Worm (Caenorhabditis elegans) whole organism, late embryonic: Measurements from ENCODE around the gene mcm-10.

Source experiments
- C08G9.2 ChIP-seq: sonication (generic microtip); optimal IDR thresholded peaks from 2 replicates; lab custom pipeline; 2016; ENCODE audit warnings: mild to moderate bottlenecking, missing genetic modification characterization, moderate library complexity, missing compliant biosample characterization
- F13H6.1 ChIP-seq: sonication (generic microtip); optimal IDR thresholded peaks from 2 replicates; lab custom pipeline; 2016; ENCODE audit warnings: missing genetic modification characterization, missing compliant biosample characterization
- K09A11.1 ChIP-seq: sonication (generic microtip); optimal IDR thresholded peaks from 2 replicates; lab custom pipeline; 2017; ENCODE audit warnings: antibody characterized with exemption, mild to moderate bottlenecking, missing genetic modification characterization, missing compliant biosample characterization; ENCODE audit not compliant: insufficient read depth
- Y22D7AL.16 ChIP-seq: sonication (generic microtip); optimal IDR thresholded peaks from 2 replicates; lab custom pipeline; 2016; ENCODE audit warnings: missing genetic modification characterization, missing compliant biosample characterization
- ama-1 ChIP-seq: fragments of 150-350 bp; optimal IDR thresholded peaks from 2 replicates; lab custom pipeline; 2014
- ceh-14 ChIP-seq: sonication (generic microtip); optimal IDR thresholded peaks from 2 replicates; lab custom pipeline; 2016; ENCODE audit warnings: missing genotype, missing genetic modification characterization, missing compliant biosample characterization
- ceh-2 ChIP-seq: sonication (generic microtip); optimal IDR thresholded peaks from 2 replicates; lab custom pipeline; 2016; ENCODE audit warnings: missing genotype, missing genetic modification characterization, missing compliant biosample characterization
- ceh-22 ChIP-seq: sonication (generic microtip); optimal IDR thresholded peaks from 2 replicates; lab custom pipeline; 2017; ENCODE audit warnings: missing biosample characterization, missing genetic modification characterization
- ceh-30 ChIP-seq: fragments of 150-350 bp; optimal IDR thresholded peaks from 2 replicates; lab custom pipeline; 2014; ENCODE audit warnings: missing biosample characterization, missing genetic modification characterization
- ceh-45 ChIP-seq: fragments of 200-800 bp; sonication (Bioruptor generic); IDR thresholded peaks from 2 replicates; pipeline ENCODE4 v1.3.6; 2022; ENCODE audit warnings: missing genetic modification reagents, missing genetic modification characterization, missing compliant biosample characterization
- ceh-48 ChIP-seq: sonication (generic microtip); optimal IDR thresholded peaks from 2 replicates; lab custom pipeline; 2016; ENCODE audit warnings: missing genetic modification characterization, inconsistent platforms, missing compliant biosample characterization
- ceh-9 ChIP-seq: sonication (generic microtip); optimal IDR thresholded peaks from 2 replicates; lab custom pipeline; 2016; ENCODE audit warnings: mild to moderate bottlenecking, missing genetic modification characterization, inconsistent platforms, missing compliant biosample characterization
- che-1 ChIP-seq: sonication (generic microtip); optimal IDR thresholded peaks from 2 replicates; lab custom pipeline; 2016; ENCODE audit warnings: mild to moderate bottlenecking, missing genetic modification characterization, missing compliant biosample characterization
- dmd-4 ChIP-seq: sonication (generic microtip); optimal IDR thresholded peaks from 2 replicates; lab custom pipeline; 2016; ENCODE audit warnings: borderline replicate concordance, missing genetic modification characterization, missing compliant biosample characterization
- elt-4 ChIP-seq: sonication (generic microtip); optimal IDR thresholded peaks from 2 replicates; lab custom pipeline; 2016; ENCODE audit warnings: missing genetic modification characterization, missing compliant biosample characterization
- eyg-1 ChIP-seq: sonication (generic microtip); optimal IDR thresholded peaks from 2 replicates; lab custom pipeline; 2016; ENCODE audit warnings: missing genotype, missing genetic modification characterization, missing compliant biosample characterization
- fkh-10 ChIP-seq: fragments of 150-350 bp; optimal IDR thresholded peaks from 2 replicates; lab custom pipeline; 2014; ENCODE audit warnings: missing biosample characterization, missing genetic modification reagents, missing genetic modification characterization
- gmeb-2 ChIP-seq: sonication (generic microtip); optimal IDR thresholded peaks from 2 replicates; lab custom pipeline; 2016; ENCODE audit warnings: missing genetic modification characterization, inconsistent platforms, missing compliant biosample characterization
- hlh-13 ChIP-seq: fragments of 200-800 bp; sonication (Bioruptor generic); optimal IDR thresholded peaks from 2 replicates; lab custom pipeline; 2018; ENCODE audit warnings: mild to moderate bottlenecking, missing genetic modification characterization, missing compliant biosample characterization
- hlh-30 ChIP-seq: sonication (generic microtip); optimal IDR thresholded peaks from 2 replicates; lab custom pipeline; 2017; ENCODE audit warnings: antibody characterized with exemption, missing genetic modification characterization, missing compliant biosample characterization; ENCODE audit not compliant: insufficient read depth
- hlh-6 ChIP-seq: sonication (generic microtip); optimal IDR thresholded peaks from 2 replicates; lab custom pipeline; 2016; ENCODE audit warnings: missing genotype, missing genetic modification characterization, missing compliant biosample characterization
- lim-6 ChIP-seq: sonication (generic microtip); optimal IDR thresholded peaks from 2 replicates; lab custom pipeline; 2016; ENCODE audit warnings: missing genetic modification characterization, missing compliant biosample characterization
- madf-2 ChIP-seq: sonication (generic microtip); optimal IDR thresholded peaks from 2 replicates; lab custom pipeline; 2017; ENCODE audit warnings: missing genetic modification characterization, missing compliant biosample characterization
- mec-3 ChIP-seq: sonication (generic microtip); optimal IDR thresholded peaks from 2 replicates; lab custom pipeline; 2016; ENCODE audit warnings: borderline replicate concordance, missing genetic modification characterization, missing compliant biosample characterization
- nhr-232 ChIP-seq: sonication (generic microtip); optimal IDR thresholded peaks from 2 replicates; lab custom pipeline; 2016; ENCODE audit warnings: missing genetic modification characterization, missing compliant biosample characterization
- npax-4 ChIP-seq: sonication (generic microtip); optimal IDR thresholded peaks from 2 replicates; lab custom pipeline; 2016; ENCODE audit warnings: missing genetic modification characterization, missing compliant biosample characterization
- odd-2 ChIP-seq: sonication (generic microtip); optimal IDR thresholded peaks from 2 replicates; lab custom pipeline; 2017; ENCODE audit warnings: antibody characterized with exemption, mild to moderate bottlenecking, missing genetic modification characterization, missing compliant biosample characterization
- pag-3 ChIP-seq: sonication (generic microtip); optimal IDR thresholded peaks from 2 replicates; lab custom pipeline; 2016; ENCODE audit warnings: missing compliant biosample characterization, missing genetic modification characterization, borderline replicate concordance
- pat-9 ChIP-seq: fragments of 200-800 bp; sonication (Bioruptor generic); optimal IDR thresholded peaks from 2 replicates; lab custom pipeline; 2018; ENCODE audit warnings: mild to moderate bottlenecking, missing genetic modification characterization, moderate library complexity, missing compliant biosample characterization
- pha-2 ChIP-seq: sonication (generic microtip); optimal IDR thresholded peaks from 2 replicates; lab custom pipeline; 2017; ENCODE audit warnings: mild to moderate bottlenecking, missing genetic modification characterization, missing compliant biosample characterization
- pha-4 ChIP-seq: fragments of 150-350 bp; optimal IDR thresholded peaks from 2 replicates; lab custom pipeline; 2018; ENCODE audit warnings: missing biosample characterization, missing genetic modification reagents, missing genetic modification characterization
- pros-1 ChIP-seq: fragments of 150-350 bp; optimal IDR thresholded peaks from 2 replicates; lab custom pipeline; 2014; ENCODE audit warnings: missing biosample characterization, missing genetic modification reagents, missing genetic modification characterization
- ref-2 ChIP-seq: sonication (generic microtip); optimal IDR thresholded peaks from 2 replicates; lab custom pipeline; 2016; ENCODE audit warnings: missing genetic modification characterization, missing compliant biosample characterization
- rnt-1 ChIP-seq: sonication (generic microtip); optimal IDR thresholded peaks from 2 replicates; lab custom pipeline; 2016; ENCODE audit warnings: missing genetic modification characterization, missing compliant biosample characterization
- sdc-2 ChIP-seq: sonication (generic microtip); optimal IDR thresholded peaks from 2 replicates; lab custom pipeline; 2016; ENCODE audit warnings: missing genotype, missing genetic modification characterization, missing compliant biosample characterization
- sox-2 ChIP-seq: fragments of 200-800 bp; sonication (Bioruptor generic); IDR thresholded peaks from 2 replicates; pipeline ENCODE4 v1.3.6; 2022; ENCODE audit warnings: missing genetic modification reagents, missing genetic modification characterization, missing compliant biosample characterization
- sox-4 ChIP-seq: sonication (generic microtip); optimal IDR thresholded peaks from 2 replicates; lab custom pipeline; 2017; ENCODE audit warnings: mild to moderate bottlenecking, missing genetic modification characterization, inconsistent platforms, missing compliant biosample characterization
- syd-9 ChIP-seq: sonication (generic microtip); optimal IDR thresholded peaks from 2 replicates; lab custom pipeline; 2016; ENCODE audit warnings: mild to moderate bottlenecking, missing genetic modification characterization, moderate library complexity, missing compliant biosample characterization
- tbx-7 ChIP-seq: sonication (generic microtip); optimal IDR thresholded peaks from 2 replicates; lab custom pipeline; 2016; ENCODE audit warnings: missing genotype, missing genetic modification characterization, missing compliant biosample characterization
- ttx-3 ChIP-seq: sonication (generic microtip); optimal IDR thresholded peaks from 2 replicates; lab custom pipeline; 2016; ENCODE audit warnings: missing genetic modification reagents, missing genetic modification characterization, missing compliant biosample characterization
- unc-3 ChIP-seq, 2 experiments: fragments of 200-800 bp in 1 of 2; sonication (Bioruptor generic) in 1 of 2; sonication (generic microtip) in 1 of 2; conservative IDR thresholded peaks in 1 of 2; optimal IDR thresholded peaks in 1 of 2; 2 replicates each; pipeline versions ENCODE4 v1.3.6 to Lab custom; 2016 to 2022; ENCODE audit warnings: missing compliant biosample characterization in 2 of 2, missing genetic modification characterization in 2 of 2, missing genetic modification reagents in 1 of 2
- unc-42 ChIP-seq: sonication (generic microtip); optimal IDR thresholded peaks from 2 replicates; lab custom pipeline; 2016; ENCODE audit warnings: missing genotype, missing genetic modification characterization, missing compliant biosample characterization
- unc-55 ChIP-seq: sonication (generic microtip); optimal IDR thresholded peaks from 2 replicates; lab custom pipeline; 2017; ENCODE audit warnings: missing biosample characterization, missing genetic modification reagents, missing genetic modification characterization
- unc-86 ChIP-seq: sonication (generic microtip); optimal IDR thresholded peaks from 2 replicates; lab custom pipeline; 2016; ENCODE audit warnings: missing genetic modification characterization, missing compliant biosample characterization
- zip-5 ChIP-seq: sonication (generic microtip); optimal IDR thresholded peaks from 2 replicates; lab custom pipeline; 2016; ENCODE audit warnings: missing genetic modification characterization, missing compliant biosample characterization

The mcm-10 gene

ce11 chrIII:11286069-11286468 is 31.3 kb upstream of the mcm-10 start (continued):
- no peak for TF ChIP-seq pha-4 (tag; lab: Kevin White, UChicago)
- TF ChIP-seq Y22D7AL.16: no peak
- TF ChIP-seq tbx-7 (tag; lab: Kevin White, UChicago): peak; percentile 61
- no peak for TF ChIP-seq hlh-13 (GFP tag; lab: Kevin White, UChicago)
- TF ChIP-seq sox-2 (GFP tag; lab: Robert Waterston, UW): no peak
- TF ChIP-seq pros-1: no peak
- TF ChIP-seq odd-2 (tag; lab: Kevin White, UChicago): no peak
- no peak for TF ChIP-seq K09A11.1 (tag; lab: Kevin White, UChicago)
- no peak for TF ChIP-seq pag-3 (tag; lab: Kevin White, UChicago)
- TF ChIP-seq sdc-2 (tag; lab: Kevin White, UChicago): no peak
- no peak for TF ChIP-seq ceh-9
- TF ChIP-seq mec-3 (tag; lab: Kevin White, UChicago): peak; percentile 68
- TF ChIP-seq unc-3 (GFP tag; conservative IDR thresholded peaks at IDR 0.05; lab: Robert Waterston, UW): no peak
- no peak for TF ChIP-seq unc-3 (tag; optimal IDR thresholded peaks at IDR 0.05; lab: Kevin White, UChicago)
- TF ChIP-seq unc-86 (tag; lab: Kevin White, UChicago): no peak
- TF ChIP-seq F13H6.1: no peak
- no peak for TF ChIP-seq nhr-232 (tag; lab: Kevin White, UChicago)
- no peak for TF ChIP-seq ceh-22 (tag; lab: Kevin White, UChicago)
- no peak for TF ChIP-seq eyg-1 (tag; lab: Kevin White, UChicago)
- no peak for TF ChIP-seq pha-2
- peak; percentile 84 for TF ChIP-seq C08G9.2 (tag; lab: Kevin White, UChicago)
- no peak for TF ChIP-seq sox-4
- no peak for TF ChIP-seq hlh-30 (tag; lab: Kevin White, UChicago)
- peak; percentile 71 for TF ChIP-seq unc-42 (tag; lab: Kevin White, UChicago)
- TF ChIP-seq elt-4 (tag; lab: Kevin White, UChicago): no peak
- TF ChIP-seq ceh-2 (tag; lab: Kevin White, UChicago): peak; percentile 77
- no peak for TF ChIP-seq gmeb-2
- TF ChIP-seq npax-4 (tag; lab: Kevin White, UChicago): no peak
- no peak for TF ChIP-seq hlh-6 (tag; lab: Kevin White, UChicago)
- TF ChIP-seq fkh-10: no peak
- TF ChIP-seq rnt-1 (tag; lab: Kevin White, UChicago): no peak
- no peak for TF ChIP-seq syd-9
- peak; percentile 51 for TF ChIP-seq zip-5 (tag; lab: Kevin White, UChicago)
- TF ChIP-seq lim-6 (tag; lab: Kevin White, UChicago): no peak
- no peak for TF ChIP-seq ceh-48 (tag; lab: Kevin White, UChicago)
- TF ChIP-seq madf-2 (tag; lab: Kevin White, UChicago): no peak
- no peak for TF ChIP-seq ceh-45 (GFP tag; lab: Robert Waterston, UW)
- TF ChIP-seq pat-9 (tag; lab: Kevin White, UChicago): no peak
- TF ChIP-seq ttx-3 (tag; lab: Kevin White, UChicago): no peak
- no peak for TF ChIP-seq ceh-30
- TF ChIP-seq dmd-4 (tag; lab: Kevin White, UChicago): no peak
- peak; percentile 43 for TF ChIP-seq ceh-14 (tag; lab: Kevin White, UChicago)
- no peak for TF ChIP-seq ama-1 (lab: Kevin White, UChicago)
- TF ChIP-seq che-1 (tag; lab: Kevin White, UChicago): no peak
- no peak for TF ChIP-seq ref-2 (tag; lab: Kevin White, UChicago)
- TF ChIP-seq unc-55 (GFP tag; lab: Kevin White, UChicago): no peak
